Worm (Caenorhabditis elegans) whole organism, young adult: ENCODE data around the gene sft-4.

Experiments used
- C17E4.6 ChIP-seq: fragments of 200-800 bp; sonication (Bioruptor generic); IDR thresholded peaks from 2 replicates; pipeline ENCODE4 v1.3.6; 2022; ENCODE audit warnings: missing genetic modification reagents, missing genetic modification characterization, missing compliant biosample characterization
- F49E8.2 ChIP-seq: sonication (generic microtip); optimal IDR thresholded peaks from 3 replicates; lab custom pipeline; 2017; ENCODE audit warnings: missing genetic modification characterization, mild to moderate bottlenecking, missing compliant biosample characterization, antibody characterized with exemption, moderate library complexity; ENCODE audit not compliant: insufficient read depth
- F57A8.1 ChIP-seq: fragments of 200-800 bp; sonication (Bioruptor generic); optimal IDR thresholded peaks from 2 replicates; lab custom pipeline; 2018; ENCODE audit warnings: mild to moderate bottlenecking, missing genetic modification characterization, moderate library complexity, missing compliant biosample characterization
- ZK185.1 ChIP-seq: sonication (generic microtip); optimal IDR thresholded peaks from 2 replicates; lab custom pipeline; 2016; ENCODE audit warnings: mild to moderate bottlenecking, missing genetic modification characterization, missing compliant biosample characterization; ENCODE audit not compliant: poor library complexity, severe bottlenecking
- attf-3 ChIP-seq: fragments of 200-800 bp; sonication (Bioruptor generic); conservative IDR thresholded peaks from 2 replicates; pipeline ENCODE4 v1.3.6; 2022; ENCODE audit warnings: missing genetic modification reagents, missing genetic modification characterization, missing compliant biosample characterization
- ceh-58 ChIP-seq: fragments of 200-800 bp; sonication (Bioruptor generic); IDR thresholded peaks from 2 replicates; pipeline ENCODE4 v1.3.6; 2022; ENCODE audit warnings: missing genetic modification characterization, missing compliant biosample characterization
- efl-1 ChIP-seq: fragments of 150-350 bp; optimal IDR thresholded peaks from 2 replicates; lab custom pipeline; 2014; ENCODE audit warnings: missing biosample characterization, missing genetic modification reagents, missing genetic modification characterization
- ets-4 ChIP-seq: fragments of 200-800 bp; sonication (Bioruptor generic); optimal IDR thresholded peaks from 2 replicates; lab custom pipeline; 2018; ENCODE audit warnings: mild to moderate bottlenecking, missing genetic modification characterization, missing compliant biosample characterization
- nfya-1 ChIP-seq: sonication (generic microtip); optimal IDR thresholded peaks from 2 replicates; lab custom pipeline; 2017; ENCODE audit warnings: antibody characterized with exemption, missing compliant biosample characterization, missing genetic modification characterization, borderline replicate concordance; ENCODE audit not compliant: insufficient read depth
- sea-2 ChIP-seq: fragments of 200-800 bp; sonication (Bioruptor generic); IDR thresholded peaks from 2 replicates; pipeline ENCODE4 v1.3.6; 2022; ENCODE audit warnings: missing genetic modification characterization, missing compliant biosample characterization
- ztf-22 ChIP-seq: fragments of 200-800 bp; sonication (Bioruptor generic); optimal IDR thresholded peaks from 2 replicates; lab custom pipeline; 2018; ENCODE audit warnings: mild to moderate bottlenecking, missing genetic modification characterization, moderate library complexity, missing compliant biosample characterization
- ztf-26 ChIP-seq: sonication (generic microtip); optimal IDR thresholded peaks from 2 replicates; lab custom pipeline; 2017; ENCODE audit warnings: missing genetic modification characterization, missing compliant biosample characterization

DNA sequence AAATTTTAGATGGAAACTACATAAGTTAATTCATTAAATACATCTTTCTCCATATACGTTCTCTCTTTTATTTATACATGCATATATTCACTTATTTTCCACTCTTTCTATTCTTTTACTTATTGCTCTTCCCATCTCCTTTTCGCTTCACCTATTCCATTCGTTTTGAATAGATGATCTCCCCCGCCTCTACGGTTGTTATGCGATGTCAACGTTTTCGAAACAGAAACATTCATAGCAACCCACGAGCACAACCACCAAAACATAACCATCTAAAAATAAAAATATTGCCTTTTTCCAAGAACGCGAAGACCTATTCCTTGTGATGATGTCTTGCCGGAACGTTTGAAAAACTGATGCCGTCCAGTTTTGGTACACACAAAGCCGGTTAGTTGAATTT lies 7.1 kb downstream of the sft-4 start, which contains the start of gene sym-3:
- TF ChIP-seq F57A8.1 (GFP tag; lab: Kevin White, UChicago) (no peak), efl-1 (GFP tag; lab: Kevin White, UChicago) (no peak), ZK185.1 (tag; lab: Kevin White, UChicago) (no peak), nfya-1 (tag; lab: Kevin White, UChicago) (no peak), C17E4.6 (no peak), ets-4 (no peak), F49E8.2 (tag; lab: Kevin White, UChicago) (no peak), ceh-58 (GFP tag; lab: Robert Waterston, UW) (no peak), sea-2 (GFP tag; lab: Robert Waterston, UW) (no peak), ztf-26 (tag; lab: Kevin White, UChicago) (no peak), ztf-22 (GFP tag; lab: Kevin White, UChicago) (no peak), attf-3 (no peak)
